Worm (Caenorhabditis elegans) whole organism, late embryonic: Measurements from ENCODE around the gene srr-6.

Source experiments
- F13H6.1 ChIP-seq: sonication (generic microtip); optimal IDR thresholded peaks from 2 replicates; lab custom pipeline; 2016; ENCODE audit warnings: missing genetic modification characterization, missing compliant biosample characterization
- K09A11.1 ChIP-seq: sonication (generic microtip); optimal IDR thresholded peaks from 2 replicates; lab custom pipeline; 2017; ENCODE audit warnings: antibody characterized with exemption, mild to moderate bottlenecking, missing genetic modification characterization, missing compliant biosample characterization; ENCODE audit not compliant: insufficient read depth
- ceh-30 ChIP-seq: fragments of 150-350 bp; optimal IDR thresholded peaks from 2 replicates; lab custom pipeline; 2014; ENCODE audit warnings: missing biosample characterization, missing genetic modification characterization
- ceh-9 ChIP-seq: sonication (generic microtip); optimal IDR thresholded peaks from 2 replicates; lab custom pipeline; 2016; ENCODE audit warnings: mild to moderate bottlenecking, missing genetic modification characterization, inconsistent platforms, missing compliant biosample characterization
- elt-2 ChIP-seq: sonication (generic microtip); optimal IDR thresholded peaks from 2 replicates; lab custom pipeline; 2016; ENCODE audit warnings: missing genetic modification reagents, missing genetic modification characterization, missing compliant biosample characterization
- fax-1 ChIP-seq: sonication (generic microtip); optimal IDR thresholded peaks from 2 replicates; lab custom pipeline; 2016; ENCODE audit warnings: missing genotype, missing genetic modification characterization, missing compliant biosample characterization
- fkh-10 ChIP-seq: fragments of 150-350 bp; optimal IDR thresholded peaks from 2 replicates; lab custom pipeline; 2014; ENCODE audit warnings: missing biosample characterization, missing genetic modification reagents, missing genetic modification characterization
- gmeb-2 ChIP-seq: sonication (generic microtip); optimal IDR thresholded peaks from 2 replicates; lab custom pipeline; 2016; ENCODE audit warnings: missing genetic modification characterization, inconsistent platforms, missing compliant biosample characterization
- nfya-1 ChIP-seq: sonication (generic microtip); optimal IDR thresholded peaks from 2 replicates; lab custom pipeline; 2017; ENCODE audit warnings: missing genetic modification characterization, mild to moderate bottlenecking, missing compliant biosample characterization, antibody characterized with exemption, moderate library complexity
- pha-4 ChIP-seq: fragments of 150-350 bp; optimal IDR thresholded peaks from 2 replicates; lab custom pipeline; 2018; ENCODE audit warnings: missing biosample characterization, missing genetic modification reagents, missing genetic modification characterization
- sdc-2 ChIP-seq: sonication (generic microtip); optimal IDR thresholded peaks from 2 replicates; lab custom pipeline; 2016; ENCODE audit warnings: missing genotype, missing genetic modification characterization, missing compliant biosample characterization
- sox-2 ChIP-seq: fragments of 200-800 bp; sonication (Bioruptor generic); IDR thresholded peaks from 2 replicates; pipeline ENCODE4 v1.3.6; 2022; ENCODE audit warnings: missing genetic modification reagents, missing genetic modification characterization, missing compliant biosample characterization
- unc-3 ChIP-seq, 2 experiments: fragments of 200-800 bp in 1 of 2; sonication (Bioruptor generic) in 1 of 2; sonication (generic microtip) in 1 of 2; conservative IDR thresholded peaks in 1 of 2; optimal IDR thresholded peaks in 1 of 2; 2 replicates each; pipeline versions ENCODE4 v1.3.6 to Lab custom; 2016 to 2022; ENCODE audit warnings: missing compliant biosample characterization in 2 of 2, missing genetic modification characterization in 2 of 2, missing genetic modification reagents in 1 of 2
- unc-86 ChIP-seq: sonication (generic microtip); optimal IDR thresholded peaks from 2 replicates; lab custom pipeline; 2016; ENCODE audit warnings: missing genetic modification characterization, missing compliant biosample characterization

DNA sequence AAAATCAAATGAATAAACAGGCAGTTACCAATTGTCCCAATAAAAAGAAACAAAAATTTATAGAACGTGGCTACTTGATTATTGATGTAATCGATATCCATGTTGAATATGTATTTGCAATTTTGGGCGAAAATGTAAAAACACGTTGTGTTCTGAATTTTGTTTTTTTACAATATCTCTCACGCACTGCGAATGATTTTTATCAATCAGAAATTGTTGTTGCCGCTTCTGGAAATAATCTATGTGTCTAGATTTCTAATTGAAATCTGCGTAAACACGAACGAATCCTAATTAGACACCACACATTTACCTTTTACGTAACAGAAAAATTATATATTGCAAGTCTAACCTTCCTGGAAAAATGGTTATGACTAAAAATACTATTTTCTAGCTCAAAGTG, 29.5 kb upstream of the srr-6 start, which contains the start of gene srsx-13:
- TF ChIP-seq elt-2 (tag; lab: Kevin White, UChicago) (no peak), sdc-2 (tag; lab: Kevin White, UChicago) (no peak), F13H6.1 (tag; lab: Kevin White, UChicago) (no peak), fax-1 (tag; lab: Kevin White, UChicago) (no peak), sox-2 (GFP tag; lab: Robert Waterston, UW) (no peak), unc-86 (tag; lab: Kevin White, UChicago) (no peak), ceh-9 (no peak), fkh-10 (no peak), unc-3 (GFP tag; conservative IDR thresholded peaks at IDR 0.05; lab: Robert Waterston, UW) (no peak), unc-3 (tag; optimal IDR thresholded peaks at IDR 0.05; lab: Kevin White, UChicago) (no peak), nfya-1 (tag; lab: Kevin White, UChicago) (no peak), pha-4 (tag; lab: Kevin White, UChicago) (no peak), ceh-30 (no peak), gmeb-2 (no peak), K09A11.1 (tag; lab: Kevin White, UChicago) (no peak)
